Worm (Caenorhabditis elegans) whole organism, mixed stage, embryonic: ENCODE results near the gene str-23.

Experiments used
- ham-2 ChIP-seq: fragments of 200-800 bp; sonication (Bioruptor generic); optimal IDR thresholded peaks from 2 replicates; lab custom pipeline; 2018; ENCODE audit warnings: mild to moderate bottlenecking, missing genetic modification characterization, missing compliant biosample characterization
- nhr-76 ChIP-seq: sonication (generic microtip); optimal IDR thresholded peaks from 2 replicates; lab custom pipeline; 2017; ENCODE audit warnings: missing biosample characterization, missing genetic modification characterization

- no peak for TF ChIP-seq nhr-76
- TF ChIP-seq ham-2 (GFP tag; lab: Kevin White, UChicago) = no peak
Measured at ce11 chrV:15674899-15675298, 30.2 kb downstream of the str-23 start.
